Worm (Caenorhabditis elegans) whole organism, late embryonic: ENCODE results near the gene lipl-1.

Experiments used
- C08G9.2 ChIP-seq: sonication (generic microtip); optimal IDR thresholded peaks from 2 replicates; lab custom pipeline; 2016; ENCODE audit warnings: mild to moderate bottlenecking, missing genetic modification characterization, moderate library complexity, missing compliant biosample characterization
- C38D4.7 ChIP-seq: fragments of 200-800 bp; sonication (Bioruptor generic); optimal IDR thresholded peaks from 2 replicates; lab custom pipeline; 2018; ENCODE audit warnings: mild to moderate bottlenecking, missing genetic modification characterization, moderate library complexity, missing compliant biosample characterization
- F13H6.1 ChIP-seq: sonication (generic microtip); optimal IDR thresholded peaks from 2 replicates; lab custom pipeline; 2016; ENCODE audit warnings: missing genetic modification characterization, missing compliant biosample characterization
- K02D7.2 ChIP-seq: sonication (generic microtip); optimal IDR thresholded peaks from 2 replicates; lab custom pipeline; 2017; ENCODE audit warnings: mild to moderate bottlenecking, missing genetic modification characterization, missing compliant biosample characterization
- ahr-1 ChIP-seq: sonication (generic microtip); optimal IDR thresholded peaks from 2 replicates; lab custom pipeline; 2016; ENCODE audit warnings: missing genetic modification characterization, missing compliant biosample characterization
- ama-1 ChIP-seq: fragments of 150-350 bp; optimal IDR thresholded peaks from 2 replicates; lab custom pipeline; 2014
- ceh-14 ChIP-seq: sonication (generic microtip); optimal IDR thresholded peaks from 2 replicates; lab custom pipeline; 2016; ENCODE audit warnings: missing genotype, missing genetic modification characterization, missing compliant biosample characterization
- ceh-18 ChIP-seq: sonication (generic microtip); optimal IDR thresholded peaks from 2 replicates; lab custom pipeline; 2016; ENCODE audit warnings: missing genetic modification characterization, missing compliant biosample characterization
- ceh-19 ChIP-seq: fragments of 200-800 bp; sonication (Bioruptor generic); optimal IDR thresholded peaks from 2 replicates; lab custom pipeline; 2018; ENCODE audit warnings: mild to moderate bottlenecking, missing genetic modification characterization, missing compliant biosample characterization
- ceh-2 ChIP-seq: sonication (generic microtip); optimal IDR thresholded peaks from 2 replicates; lab custom pipeline; 2016; ENCODE audit warnings: missing genotype, missing genetic modification characterization, missing compliant biosample characterization
- ceh-24 ChIP-seq: sonication (generic microtip); optimal IDR thresholded peaks from 2 replicates; lab custom pipeline; 2016; ENCODE audit warnings: mild to moderate bottlenecking, missing genetic modification characterization, missing compliant biosample characterization
- ceh-31 ChIP-seq: sonication (generic microtip); optimal IDR thresholded peaks from 2 replicates; lab custom pipeline; 2016; ENCODE audit warnings: missing genetic modification characterization, missing compliant biosample characterization
- ceh-45 ChIP-seq: fragments of 200-800 bp; sonication (Bioruptor generic); IDR thresholded peaks from 2 replicates; pipeline ENCODE4 v1.3.6; 2022; ENCODE audit warnings: missing genetic modification reagents, missing genetic modification characterization, missing compliant biosample characterization
- ceh-9 ChIP-seq: sonication (generic microtip); optimal IDR thresholded peaks from 2 replicates; lab custom pipeline; 2016; ENCODE audit warnings: mild to moderate bottlenecking, missing genetic modification characterization, inconsistent platforms, missing compliant biosample characterization
- dmd-4 ChIP-seq: sonication (generic microtip); optimal IDR thresholded peaks from 2 replicates; lab custom pipeline; 2016; ENCODE audit warnings: borderline replicate concordance, missing genetic modification characterization, missing compliant biosample characterization
- elt-2 ChIP-seq: sonication (generic microtip); optimal IDR thresholded peaks from 2 replicates; lab custom pipeline; 2016; ENCODE audit warnings: missing genetic modification reagents, missing genetic modification characterization, missing compliant biosample characterization
- eyg-1 ChIP-seq: sonication (generic microtip); optimal IDR thresholded peaks from 2 replicates; lab custom pipeline; 2016; ENCODE audit warnings: missing genotype, missing genetic modification characterization, missing compliant biosample characterization
- fkh-10 ChIP-seq: fragments of 150-350 bp; optimal IDR thresholded peaks from 2 replicates; lab custom pipeline; 2014; ENCODE audit warnings: missing biosample characterization, missing genetic modification reagents, missing genetic modification characterization
- fkh-6 ChIP-seq: sonication (generic microtip); optimal IDR thresholded peaks from 2 replicates; lab custom pipeline; 2016; ENCODE audit warnings: missing genetic modification characterization, missing compliant biosample characterization
- hlh-13 ChIP-seq: fragments of 200-800 bp; sonication (Bioruptor generic); optimal IDR thresholded peaks from 2 replicates; lab custom pipeline; 2018; ENCODE audit warnings: mild to moderate bottlenecking, missing genetic modification characterization, missing compliant biosample characterization
- hlh-30 ChIP-seq: sonication (generic microtip); optimal IDR thresholded peaks from 2 replicates; lab custom pipeline; 2017; ENCODE audit warnings: antibody characterized with exemption, missing genetic modification characterization, missing compliant biosample characterization; ENCODE audit not compliant: insufficient read depth
- lim-6 ChIP-seq: sonication (generic microtip); optimal IDR thresholded peaks from 2 replicates; lab custom pipeline; 2016; ENCODE audit warnings: missing genetic modification characterization, missing compliant biosample characterization
- madf-2 ChIP-seq: sonication (generic microtip); optimal IDR thresholded peaks from 2 replicates; lab custom pipeline; 2017; ENCODE audit warnings: missing genetic modification characterization, missing compliant biosample characterization
- mec-3 ChIP-seq: sonication (generic microtip); optimal IDR thresholded peaks from 2 replicates; lab custom pipeline; 2016; ENCODE audit warnings: borderline replicate concordance, missing genetic modification characterization, missing compliant biosample characterization
- nhr-11 ChIP-seq: fragments of 150-350 bp; optimal IDR thresholded peaks from 2 replicates; lab custom pipeline; 2014; ENCODE audit warnings: missing biosample characterization, missing genetic modification characterization
- npax-4 ChIP-seq: sonication (generic microtip); optimal IDR thresholded peaks from 2 replicates; lab custom pipeline; 2016; ENCODE audit warnings: missing genetic modification characterization, missing compliant biosample characterization
- odd-2 ChIP-seq: sonication (generic microtip); optimal IDR thresholded peaks from 2 replicates; lab custom pipeline; 2017; ENCODE audit warnings: antibody characterized with exemption, mild to moderate bottlenecking, missing genetic modification characterization, missing compliant biosample characterization
- pag-3 ChIP-seq: sonication (generic microtip); optimal IDR thresholded peaks from 2 replicates; lab custom pipeline; 2016; ENCODE audit warnings: missing compliant biosample characterization, missing genetic modification characterization, borderline replicate concordance
- pqm-1 ChIP-seq: sonication (generic microtip); optimal IDR thresholded peaks from 2 replicates; lab custom pipeline; 2016; ENCODE audit warnings: missing genetic modification characterization, missing compliant biosample characterization
- pros-1 ChIP-seq: fragments of 150-350 bp; optimal IDR thresholded peaks from 2 replicates; lab custom pipeline; 2014; ENCODE audit warnings: missing biosample characterization, missing genetic modification reagents, missing genetic modification characterization
- ref-2 ChIP-seq: sonication (generic microtip); optimal IDR thresholded peaks from 2 replicates; lab custom pipeline; 2016; ENCODE audit warnings: missing genetic modification characterization, missing compliant biosample characterization
- rnt-1 ChIP-seq: sonication (generic microtip); optimal IDR thresholded peaks from 2 replicates; lab custom pipeline; 2016; ENCODE audit warnings: missing genetic modification characterization, missing compliant biosample characterization
- sdc-2 ChIP-seq: sonication (generic microtip); optimal IDR thresholded peaks from 2 replicates; lab custom pipeline; 2016; ENCODE audit warnings: missing genotype, missing genetic modification characterization, missing compliant biosample characterization
- sox-4 ChIP-seq: sonication (generic microtip); optimal IDR thresholded peaks from 2 replicates; lab custom pipeline; 2017; ENCODE audit warnings: mild to moderate bottlenecking, missing genetic modification characterization, inconsistent platforms, missing compliant biosample characterization
- tbx-7 ChIP-seq: sonication (generic microtip); optimal IDR thresholded peaks from 2 replicates; lab custom pipeline; 2016; ENCODE audit warnings: missing genotype, missing genetic modification characterization, missing compliant biosample characterization
- unc-3 ChIP-seq, 2 experiments: fragments of 200-800 bp in 1 of 2; sonication (Bioruptor generic) in 1 of 2; sonication (generic microtip) in 1 of 2; conservative IDR thresholded peaks in 1 of 2; optimal IDR thresholded peaks in 1 of 2; 2 replicates each; pipeline versions ENCODE4 v1.3.6 to Lab custom; 2016 to 2022; ENCODE audit warnings: missing compliant biosample characterization in 2 of 2, missing genetic modification characterization in 2 of 2, missing genetic modification reagents in 1 of 2
- unc-42 ChIP-seq: sonication (generic microtip); optimal IDR thresholded peaks from 2 replicates; lab custom pipeline; 2016; ENCODE audit warnings: missing genotype, missing genetic modification characterization, missing compliant biosample characterization
- unc-55 ChIP-seq: sonication (generic microtip); optimal IDR thresholded peaks from 2 replicates; lab custom pipeline; 2017; ENCODE audit warnings: missing biosample characterization, missing genetic modification reagents, missing genetic modification characterization
- ztf-16 ChIP-seq: sonication (generic microtip); optimal IDR thresholded peaks from 2 replicates; lab custom pipeline; 2017; ENCODE audit warnings: missing genetic modification characterization, missing compliant biosample characterization

lipl-1 gene

ce11 chrV:12919705-12920104 lies at the start of gene lipl-1:
Gene lipl-1, plus strand, starts transcription at chrV:12919986.
- TF ChIP-seq unc-42 (tag; lab: Kevin White, UChicago) (no peak), sox-4 (no peak), rnt-1 (tag; lab: Kevin White, UChicago) (no peak), ceh-24 (tag; lab: Kevin White, UChicago) (no peak), lim-6 (tag; lab: Kevin White, UChicago) (no peak), ceh-9 (tag; lab: Kevin White, UChicago) (no peak), npax-4 (tag; lab: Kevin White, UChicago) (no peak), nhr-11 (tag; lab: Kevin White, UChicago) (no peak), ceh-45 (GFP tag; lab: Robert Waterston, UW) (no peak), elt-2 (tag; lab: Kevin White, UChicago) (no peak), ceh-14 (tag; lab: Kevin White, UChicago) (no peak), ceh-18 (tag; lab: Kevin White, UChicago) (no peak), ztf-16 (no peak), unc-3 (GFP tag; conservative IDR thresholded peaks at IDR 0.05; lab: Robert Waterston, UW) (no peak), unc-3 (tag; optimal IDR thresholded peaks at IDR 0.05; lab: Kevin White, UChicago) (no peak), ceh-2 (no peak), madf-2 (tag; lab: Kevin White, UChicago) (no peak), pqm-1 (no peak), ceh-31 (tag; lab: Kevin White, UChicago) (no peak), C38D4.7 (no peak)

ce11 chrV:12870740-12871139 lies 49.0 kb upstream of the lipl-1 start:
- no peak for TF ChIP-seq ceh-18 (tag; lab: Kevin White, UChicago)
- TF ChIP-seq ahr-1 (tag; lab: Kevin White, UChicago), result no peak

ce11 chrV:12871753-12872152 lies 48.0 kb upstream of the lipl-1 start, which contains the start of gene bus-19:
Gene bus-19, plus strand, starts transcription at chrV:12872053.
- TF ChIP-seq unc-55 (GFP tag; lab: Kevin White, UChicago) (no peak), sdc-2 (tag; lab: Kevin White, UChicago) (no peak), F13H6.1 (tag; lab: Kevin White, UChicago) (no peak), elt-2 (tag; lab: Kevin White, UChicago) (no peak), dmd-4 (tag; lab: Kevin White, UChicago) (no peak), ceh-19 (no peak), madf-2 (tag; lab: Kevin White, UChicago) (no peak)

- TF ChIP-seq ref-2 (tag; lab: Kevin White, UChicago) (no peak), tbx-7 (tag; lab: Kevin White, UChicago) (no peak), odd-2 (tag; lab: Kevin White, UChicago) (no peak), eyg-1 (no peak), ceh-24 (tag; lab: Kevin White, UChicago) (no peak), K02D7.2 (tag; lab: Kevin White, UChicago) (no peak), C08G9.2 (tag; lab: Kevin White, UChicago) (no peak), ceh-14 (tag; lab: Kevin White, UChicago) (no peak)
These were observed 43.9 kb upstream of the lipl-1 start for ce11 chrV:12875850-12876249.

- TF ChIP-seq dmd-4 (tag; lab: Kevin White, UChicago) (no peak), hlh-13 (GFP tag; lab: Kevin White, UChicago) (no peak), eyg-1 (no peak), hlh-30 (tag; lab: Kevin White, UChicago) (no peak), fkh-10 (GFP tag; lab: Kevin White, UChicago) (no peak), npax-4 (tag; lab: Kevin White, UChicago) (no peak), fkh-6 (tag; lab: Kevin White, UChicago) (no peak), ceh-9 (tag; lab: Kevin White, UChicago) (no peak), ref-2 (tag; lab: Kevin White, UChicago) (no peak), pag-3 (tag; lab: Kevin White, UChicago) (no peak), mec-3 (tag; lab: Kevin White, UChicago) (no peak), pros-1 (tag; lab: Kevin White, UChicago) (no peak), sox-4 (no peak), unc-55 (GFP tag; lab: Kevin White, UChicago) (no peak), ama-1 (lab: Kevin White, UChicago) (no peak)
These were observed 43.1 kb upstream of the lipl-1 start for ce11 chrV:12876708-12877107.
